Worm (Caenorhabditis elegans) whole organism, L4 larva: ENCODE data around the gene F18A1.1.

Source experiments
- Y75B8A.6 ChIP-seq: fragments of 200-800 bp; sonication (Bioruptor generic); IDR thresholded peaks from 2 replicates; pipeline ENCODE4 v1.3.6; 2022; ENCODE audit warnings: missing genetic modification reagents, missing genetic modification characterization, missing compliant biosample characterization
- aly-2 ChIP-seq: sonication (generic microtip); optimal IDR thresholded peaks from 2 replicates; lab custom pipeline; 2018; ENCODE audit warnings: missing biosample characterization, missing genetic modification characterization
- ceh-28 ChIP-seq: fragments of 150-350 bp; optimal IDR thresholded peaks from 2 replicates; lab custom pipeline; 2014; ENCODE audit warnings: missing biosample characterization, missing genetic modification reagents, missing genetic modification characterization
- jun-1 ChIP-seq: fragments of 150-350 bp; optimal IDR thresholded peaks from 2 replicates; lab custom pipeline; 2014; ENCODE audit warnings: missing biosample characterization, missing genetic modification reagents, missing genetic modification characterization
- snpc-1.2 ChIP-seq: fragments of 200-800 bp; sonication (Bioruptor generic); IDR thresholded peaks from 2 replicates; pipeline ENCODE4 v1.3.6; 2022; ENCODE audit warnings: missing genetic modification reagents, missing genetic modification characterization, missing compliant biosample characterization

DNA sequence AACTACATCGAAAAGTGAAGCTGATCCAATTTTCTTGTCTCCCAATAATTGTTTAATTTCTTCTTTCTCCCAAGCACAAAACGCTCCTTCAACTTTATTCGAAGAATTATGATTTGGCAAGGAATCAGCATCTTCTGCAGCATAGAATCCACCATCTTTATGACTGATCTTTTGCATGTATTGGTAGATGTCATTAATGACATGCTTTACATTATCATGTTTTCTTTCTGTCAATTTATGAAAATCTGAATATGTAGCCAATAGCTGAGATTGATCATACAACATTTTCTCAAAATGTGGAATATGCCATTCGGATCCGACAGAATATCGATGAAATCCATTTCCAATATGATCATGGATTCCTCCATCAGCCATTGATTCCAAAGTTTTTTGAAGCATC lies 12.5 kb downstream of the F18A1.1 start:
- TF ChIP-seq snpc-1.2 (GFP tag; lab: Robert Waterston, UW) (no peak), jun-1 (no peak), aly-2 (tag; lab: Kevin White, UChicago) (no peak), Y75B8A.6 (GFP tag; lab: Robert Waterston, UW) (no peak), ceh-28 (no peak)
